Fruit fly (Drosophila melanogaster): ENCODE measurements around the gene CG14968.

The CG14968 gene

dm6 chr3L:3268161-3268560 is 34.8 kb downstream of the CG14968 start, which contains the start of gene CG34265:
CG34265 (plus strand) TSS chr3L:3268461.
- TF ChIP-seq Ada2b (GFP tag; IDR thresholded peaks at IDR 0.05), result no peak
- no peak for TF ChIP-seq Myb (GFP tag; optimal IDR thresholded peaks at IDR 0.05)
- no peak for TF ChIP-seq dysf (GFP tag; IDR thresholded peaks at IDR 0.05)
- no peak for TF ChIP-seq Atf3 (GFP tag; optimal IDR thresholded peaks at IDR 0.05)
- TF ChIP-seq Abd-B (GFP tag; optimal IDR thresholded peaks at IDR 0.05), result no peak
- no peak for TF ChIP-seq CG16863 (GFP tag; optimal IDR thresholded peaks at IDR 0.05)
- no peak for TF ChIP-seq dmrt11E (tag; optimal IDR thresholded peaks at IDR 0.05)
- TF ChIP-seq grn (GFP tag; optimal IDR thresholded peaks at IDR 0.05), result no peak

DNA sequence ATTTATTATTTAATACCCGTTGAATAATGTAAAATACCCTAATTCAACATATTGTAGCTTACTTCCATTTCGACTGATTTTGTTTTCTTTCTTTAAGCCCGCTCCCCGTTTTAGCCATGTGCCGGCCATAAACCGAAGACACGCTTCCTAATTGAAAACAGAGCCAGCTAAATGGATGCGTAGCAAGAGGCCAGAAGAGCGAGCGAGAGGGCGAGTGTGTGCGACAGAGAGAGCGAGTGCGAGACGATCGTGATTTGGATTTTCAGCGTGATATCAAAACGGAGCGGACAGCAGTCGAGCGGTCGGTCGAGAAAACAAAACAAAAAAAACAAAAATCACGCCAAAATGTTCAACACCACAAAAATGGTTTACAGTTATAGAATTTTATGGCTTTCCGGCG is 36.6 kb downstream of the CG14968 start:
- TF ChIP-seq rib (GFP tag; IDR thresholded peaks at IDR 0.05) (no peak), Dek (tag; optimal IDR thresholded peaks at IDR 0.05) (no peak), CG6254 (GFP tag; optimal IDR thresholded peaks at IDR 0.05) (no peak), dmrt99B (tag; optimal IDR thresholded peaks at IDR 0.05) (no peak), abd-A (tag; optimal IDR thresholded peaks at IDR 0.05) (peak; percentile 50), NfI (GFP tag; optimal IDR thresholded peaks at IDR 0.05) (no peak), trem (tag; optimal IDR thresholded peaks at IDR 0.05) (no peak), Ravus (GFP tag; IDR thresholded peaks at IDR 0.05) (no peak), grn (GFP tag; optimal IDR thresholded peaks at IDR 0.05) (peak; percentile 44), Atf-2 (GFP tag; optimal IDR thresholded peaks at IDR 0.05) (no peak), Stat92E (GFP tag; optimal IDR thresholded peaks at IDR 0.05) (no peak), CG15073 (GFP tag; optimal IDR thresholded peaks at IDR 0.05) (no peak), CG10543 (GFP tag; optimal IDR thresholded peaks at IDR 0.05) (peak; percentile 9), chinmo (GFP tag; IDR thresholded peaks at IDR 0.05; ENCODE audit: partially characterized antibody) (0 out of 4 replicates have a peak, but pooled peaks have one; percentile 32), CG9797 (GFP tag; optimal IDR thresholded peaks at IDR 0.05) (no peak), CG9932 (GFP tag; IDR thresholded peaks at IDR 0.05) (no peak), crol (GFP tag; IDR thresholded peaks at IDR 0.05) (no peak), CG10565 (GFP tag; optimal IDR thresholded peaks at IDR 0.05) (no peak), CG7963 (GFP tag; IDR thresholded peaks at IDR 0.05; ENCODE audit: partially characterized antibody) (no peak), gce (GFP tag; IDR thresholded peaks at IDR 0.05) (no peak), CG13424 (tag; optimal IDR thresholded peaks at IDR 0.05) (no peak), vvl (GFP tag; IDR thresholded peaks at IDR 0.05) (peak; percentile 43; the same call in 1 of the 2 replicates), Gsc (GFP tag; IDR thresholded peaks at IDR 0.05) (no peak), Awh (GFP tag; IDR thresholded peaks at IDR 0.05) (0 out of 2 replicates have a peak, but pooled peaks have one; percentile 55), hbn (GFP tag; IDR thresholded peaks at IDR 0.05; ENCODE audit: partially characterized antibody) (no peak), Xrp1 (GFP tag; IDR thresholded peaks at IDR 0.05) (no peak), CG15269 (tag; optimal IDR thresholded peaks at IDR 0.05) (peak; percentile 6), Deaf1 (tag; optimal IDR thresholded peaks at IDR 0.05) (peak; percentile 21), aop (GFP tag; IDR thresholded peaks at IDR 0.05) (no peak), caup (GFP tag; optimal IDR thresholded peaks at IDR 0.05; ENCODE audit: severe bottlenecking) (no peak), CG12299 (tag; optimal IDR thresholded peaks at IDR 0.05) (no peak), CG2202 (tag; optimal IDR thresholded peaks at IDR 0.05) (no peak), vnd (GFP tag; IDR thresholded peaks at IDR 0.05; ENCODE audit: partially characterized antibody) (no peak), Sry-β (GFP tag; optimal IDR thresholded peaks at IDR 0.05) (peak; percentile 42), CG9727 (GFP tag; optimal IDR thresholded peaks at IDR 0.05) (no peak), CG14965 (GFP tag; optimal IDR thresholded peaks at IDR 0.05; ENCODE audit: borderline replicate concordance) (no peak), CG11456 (GFP tag; IDR thresholded peaks at IDR 0.05) (no peak), pfk (GFP tag; optimal IDR thresholded peaks at IDR 0.05) (no peak), slp2 (GFP tag; optimal IDR thresholded peaks at IDR 0.05) (no peak), cwo (GFP tag; optimal IDR thresholded peaks at IDR 0.05) (peak; percentile 26), CG1832 (GFP tag; optimal IDR thresholded peaks at IDR 0.05) (peak; percentile 57), onecut (GFP tag; IDR thresholded peaks at IDR 0.05) (no peak)

Measured in whole organism, embryonic.